Fruit fly (Drosophila melanogaster): ENCODE measurements around the gene Tim9a.
A peak's percentile ranks its signal among the peaks of the same experiment; 100 is the strongest.

Tim9a gene

DNA sequence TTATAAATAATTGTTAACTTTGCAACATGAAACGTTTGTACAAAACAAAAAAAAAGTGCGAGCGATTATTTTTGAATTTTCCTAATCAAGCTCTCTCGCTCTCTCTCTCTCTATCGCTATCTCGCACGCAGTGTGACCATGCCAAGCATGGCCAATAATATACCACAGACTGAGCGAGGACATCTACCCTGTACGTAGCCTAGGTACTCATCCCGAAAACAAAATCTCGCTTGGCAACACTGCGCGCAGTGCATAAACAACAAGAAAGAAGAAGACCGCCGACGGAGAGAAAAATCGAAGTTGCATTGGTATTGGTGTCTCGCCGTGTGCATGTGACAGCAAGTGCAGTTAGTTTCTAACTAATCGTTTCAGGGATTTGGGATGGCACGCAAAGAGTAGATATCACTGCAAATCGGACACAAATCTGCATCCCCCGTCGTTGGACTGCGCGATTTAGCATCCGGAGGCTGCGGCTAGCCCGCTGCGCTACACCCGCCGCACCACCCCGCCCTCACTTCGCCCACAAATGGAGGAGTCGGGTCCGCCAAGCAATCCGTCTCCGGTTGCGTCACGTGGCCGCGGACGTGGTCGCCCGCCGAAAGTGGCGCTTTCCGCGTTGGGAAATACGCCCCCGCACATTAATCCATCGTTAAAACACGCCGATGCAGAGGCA lies 28.1 kb downstream of the Tim9a start, which contains the start of the genes CG1998 and Set2 (continued):
- TF ChIP-seq lbe (GFP tag; optimal IDR thresholded peaks at IDR 0.05), result no peak
- peak; percentile 8 for TF ChIP-seq ems (GFP tag; optimal IDR thresholded peaks at IDR 0.05)
- TF ChIP-seq repo (GFP tag; optimal IDR thresholded peaks at IDR 0.05), result peak; percentile 16
- peak; percentile 5 for TF ChIP-seq CG9876 (GFP tag; optimal IDR thresholded peaks at IDR 0.05)
- peak in 1 of 3 experiments; percentile 30 for TF ChIP-seq Stat92E (GFP tag; optimal IDR thresholded peaks at IDR 0.05)
- peak; percentile 38; the same call in 1 of the 3 replicates for TF ChIP-seq Dbx (GFP tag; IDR thresholded peaks at IDR 0.05)
- peak; percentile 25 for TF ChIP-seq CG17912 (GFP tag; optimal IDR thresholded peaks at IDR 0.05)
- TF ChIP-seq CG17186 (GFP tag; optimal IDR thresholded peaks at IDR 0.05), result peak; percentile 68
- TF ChIP-seq HLH54F (GFP tag; optimal IDR thresholded peaks at IDR 0.05), result peak; percentile 11
- peak; percentile 56 for TF ChIP-seq CG2120 (GFP tag; optimal IDR thresholded peaks at IDR 0.05)
- TF ChIP-seq pho (GFP tag; optimal IDR thresholded peaks at IDR 0.05), result peak; percentile 32
- TF ChIP-seq Mad (GFP tag; optimal IDR thresholded peaks at IDR 0.05), result peak; percentile 46
- TF ChIP-seq CrebB (tag; optimal IDR thresholded peaks at IDR 0.05), result peak; percentile 19
- TF ChIP-seq ken (GFP tag; IDR thresholded peaks at IDR 0.05), result peak; percentile 57; the same call in 2 of the 3 replicates
- TF ChIP-seq CG11456 (GFP tag; IDR thresholded peaks at IDR 0.05), result 0 out of 3 replicates have a peak, but pooled peaks have one; percentile 59
- TF ChIP-seq MESR4 (GFP tag; optimal IDR thresholded peaks at IDR 0.05), result peak; percentile 91
- peak; percentile 38 for TF ChIP-seq Dad (GFP tag; optimal IDR thresholded peaks at IDR 0.05)
- TF ChIP-seq Tbp (GFP tag; optimal IDR thresholded peaks at IDR 0.05), result no peak
- TF ChIP-seq cwo (GFP tag; optimal IDR thresholded peaks at IDR 0.05), result no peak
- peak in 1 of 2 experiments; percentile 47 for TF ChIP-seq dpn (GFP tag; optimal IDR thresholded peaks at IDR 0.05)
- TF ChIP-seq dimm (GFP tag; IDR thresholded peaks at IDR 0.05), result no peak
- peak; percentile 73 for TF ChIP-seq CHES-1-like (GFP tag; optimal IDR thresholded peaks at IDR 0.05)
- peak; percentile 92 for TF ChIP-seq Ets97D (GFP tag; optimal IDR thresholded peaks at IDR 0.05)
- peak; percentile 85 for TF ChIP-seq CG8290 (GFP tag; optimal IDR thresholded peaks at IDR 0.05)
- peak; percentile 15 to 82 for TF ChIP-seq CG8290 (tag; optimal IDR thresholded peaks at IDR 0.05)
- TF ChIP-seq Sin3A (optimal IDR thresholded peaks at IDR 0.05), result peak; percentile 15
- TF ChIP-seq crol (GFP tag; IDR thresholded peaks at IDR 0.05), result peak; percentile 92
- TF ChIP-seq CG18764 (GFP tag; optimal IDR thresholded peaks at IDR 0.05), result no peak
- TF ChIP-seq E2f1 (GFP tag; IDR thresholded peaks at IDR 0.05), result no peak
- TF ChIP-seq Deaf1 (tag; optimal IDR thresholded peaks at IDR 0.05), result peak; percentile 45
- TF ChIP-seq onecut (GFP tag; IDR thresholded peaks at IDR 0.05), result peak; percentile 90
- no peak for TF ChIP-seq D (optimal IDR thresholded peaks at IDR 0.05)
- TF ChIP-seq D (GFP tag; optimal IDR thresholded peaks at IDR 0.05), result no peak
- TF ChIP-seq CG10543 (GFP tag; optimal IDR thresholded peaks at IDR 0.05), result peak; percentile 32
- TF ChIP-seq CG33213 (GFP tag; optimal IDR thresholded peaks at IDR 0.05), result peak; percentile 67
- TF ChIP-seq Dref (GFP tag; IDR thresholded peaks at IDR 0.05), result peak; percentile 60
- TF ChIP-seq BEAF-32 (GFP tag; optimal IDR thresholded peaks at IDR 0.05), result peak; percentile 61
- TF ChIP-seq cg (GFP tag; optimal IDR thresholded peaks at IDR 0.05), result peak; percentile 84
- TF ChIP-seq CG18599 (GFP tag; optimal IDR thresholded peaks at IDR 0.05), result no peak
- peak; percentile 28 for TF ChIP-seq CG9727 (GFP tag; optimal IDR thresholded peaks at IDR 0.05)
- peak; percentile 11 for TF ChIP-seq Hsf (GFP tag; optimal IDR thresholded peaks at IDR 0.05)
- TF ChIP-seq Hr3 (GFP tag; optimal IDR thresholded peaks at IDR 0.05), result no peak
- peak; percentile 90 for TF ChIP-seq MBD-R2 (GFP tag; IDR thresholded peaks at IDR 0.05)
- TF ChIP-seq CG16813 (GFP tag; IDR thresholded peaks at IDR 0.05; ENCODE audit: partially characterized antibody), result peak; percentile 31; the same call in 2 of the 3 replicates
- TF ChIP-seq CG6272 (GFP tag; IDR thresholded peaks at IDR 0.05), result 0 out of 2 replicates have a peak, but pooled peaks have one; percentile 18
- TF ChIP-seq pita (GFP tag; optimal IDR thresholded peaks at IDR 0.05), result peak; percentile 85
- TF ChIP-seq CG32767 (GFP tag; IDR thresholded peaks at IDR 0.05), result 0 out of 2 replicates have a peak, but pooled peaks have one; percentile 45
- TF ChIP-seq CG17829 (tag; optimal IDR thresholded peaks at IDR 0.05), result peak; percentile 57
- no peak for TF ChIP-seq bsh (GFP tag; optimal IDR thresholded peaks at IDR 0.05)
- TF ChIP-seq ERR (GFP tag; optimal IDR thresholded peaks at IDR 0.05), result peak; percentile 24
